Fruit fly (Drosophila melanogaster) whole organism, pupa: ENCODE results near the gene Gyf.
A peak's percentile ranks its signal among the peaks of the same experiment; 100 is the strongest.

Experiments
- CG10348 ChIP-seq: fragments of 200-800 bp; sonication (Bioruptor generic); IDR thresholded peaks from 2 replicates; pipeline ENCODE4 v1.3.6; 2022; ENCODE audit warnings: missing biosample characterization, missing genetic modification characterization
- CG12605 ChIP-seq: fragments of 200-800 bp; sonication (Bioruptor generic); IDR thresholded peaks from 2 replicates; pipeline ENCODE4 v1.3.6; 2022; ENCODE audit warnings: missing biosample characterization, missing genetic modification characterization
- CG13204 ChIP-seq: fragments of 200-800 bp; sonication (Bioruptor generic); optimal IDR thresholded peaks from 2 replicates; lab custom pipeline; 2018; ENCODE audit warnings: missing biosample characterization, mild to moderate bottlenecking, missing genetic modification characterization, moderate library complexity
- CG14655 ChIP-seq: fragments of 200-800 bp; sonication (Bioruptor generic); optimal IDR thresholded peaks from 3 replicates; lab custom pipeline; 2017; ENCODE audit warnings: mild to moderate bottlenecking, missing biosample characterization, missing genetic modification reagents, missing genetic modification characterization
- CG15710 ChIP-seq: fragments of 200-800 bp; sonication (Bioruptor generic); optimal IDR thresholded peaks from 2 replicates; lab custom pipeline; 2018; ENCODE audit warnings: missing biosample characterization, mild to moderate bottlenecking, missing genetic modification characterization, moderate library complexity
- CG17806 ChIP-seq: fragments of 200-800 bp; sonication (Bioruptor generic); optimal IDR thresholded peaks from 2 replicates; lab custom pipeline; 2018; ENCODE audit warnings: missing biosample characterization, mild to moderate bottlenecking, missing genetic modification characterization, moderate library complexity
- CG32121 ChIP-seq: fragments of 200-800 bp; sonication (Bioruptor generic); IDR thresholded peaks from 2 replicates; pipeline ENCODE4 v1.3.6; 2022; ENCODE audit warnings: missing biosample characterization, missing genetic modification characterization
- CG34367 ChIP-seq: fragments of 200-800 bp; sonication (Bioruptor generic); optimal IDR thresholded peaks from 2 replicates; lab custom pipeline; 2018; ENCODE audit warnings: missing biosample characterization, mild to moderate bottlenecking, missing genetic modification characterization
- CG4496 ChIP-seq: fragments of 200-800 bp; sonication (Bioruptor generic); IDR thresholded peaks from 3 replicates; pipeline ENCODE4 v1.3.6; 2022; ENCODE audit warnings: missing biosample characterization, missing genetic modification characterization
- CG8159 ChIP-seq: fragments of 200-800 bp; sonication (Bioruptor generic); optimal IDR thresholded peaks from 3 replicates; lab custom pipeline; 2018; ENCODE audit warnings: missing biosample characterization, mild to moderate bottlenecking, missing genetic modification characterization, moderate library complexity
- CG8301 ChIP-seq: fragments of 200-800 bp; sonication (Bioruptor generic); optimal IDR thresholded peaks from 2 replicates; lab custom pipeline; 2018; ENCODE audit warnings: missing biosample characterization, mild to moderate bottlenecking, missing genetic modification characterization
- CG9948 ChIP-seq: fragments of 200-800 bp; sonication (Bioruptor generic); optimal IDR thresholded peaks from 2 replicates; lab custom pipeline; 2018; ENCODE audit warnings: missing biosample characterization, mild to moderate bottlenecking, missing genetic modification characterization, moderate library complexity
- D1 ChIP-seq: fragments of 200-800 bp; sonication (Bioruptor generic); optimal IDR thresholded peaks from 2 replicates; lab custom pipeline; 2018; ENCODE audit warnings: missing biosample characterization, mild to moderate bottlenecking, missing genetic modification characterization, moderate library complexity
- EcR ChIP-seq: fragments of 200-800 bp; sonication (Bioruptor generic); optimal IDR thresholded peaks from 3 replicates; lab custom pipeline; 2019; ENCODE audit warnings: missing biosample characterization, missing genetic modification characterization, mild to moderate bottlenecking, moderate library complexity, missing genetic modification reagents
- Ets98B ChIP-seq: fragments of 200-800 bp; sonication (Bioruptor generic); IDR thresholded peaks from 2 replicates; pipeline ENCODE4 v1.3.6; 2022; ENCODE audit warnings: missing biosample characterization, missing genetic modification characterization
- Pif1A ChIP-seq: fragments of 200-800 bp; sonication (Bioruptor generic); optimal IDR thresholded peaks from 3 replicates; lab custom pipeline; 2016; ENCODE audit warnings: missing biosample characterization, missing genetic modification characterization
- Pif1B ChIP-seq: fragments of 200-800 bp; sonication (Bioruptor generic); optimal IDR thresholded peaks from 3 replicates; lab custom pipeline; 2016; ENCODE audit warnings: missing biosample characterization, missing genetic modification characterization
- Snoo ChIP-seq: fragments of 200-800 bp; sonication (Bioruptor generic); optimal IDR thresholded peaks from 3 replicates; lab custom pipeline; 2017; ENCODE audit warnings: missing biosample characterization, mild to moderate bottlenecking, missing genetic modification characterization, inconsistent platforms
- fd96Ca ChIP-seq: fragments of 200-800 bp; sonication (Bioruptor generic); IDR thresholded peaks from 3 replicates; pipeline ENCODE4 v1.3.6; 2022; ENCODE audit warnings: missing biosample characterization, missing genetic modification characterization
- gl ChIP-seq: fragments of 200-800 bp; sonication (Bioruptor generic); optimal IDR thresholded peaks from 2 replicates; lab custom pipeline; 2018; ENCODE audit warnings: missing biosample characterization, mild to moderate bottlenecking, missing genetic modification characterization
- rn ChIP-seq: fragments of 200-800 bp; sonication (Bioruptor generic); IDR thresholded peaks from 2 replicates; pipeline ENCODE4 v1.3.6; 2022; ENCODE audit warnings: missing biosample characterization, missing genetic modification characterization

Gene Gyf

DNA sequence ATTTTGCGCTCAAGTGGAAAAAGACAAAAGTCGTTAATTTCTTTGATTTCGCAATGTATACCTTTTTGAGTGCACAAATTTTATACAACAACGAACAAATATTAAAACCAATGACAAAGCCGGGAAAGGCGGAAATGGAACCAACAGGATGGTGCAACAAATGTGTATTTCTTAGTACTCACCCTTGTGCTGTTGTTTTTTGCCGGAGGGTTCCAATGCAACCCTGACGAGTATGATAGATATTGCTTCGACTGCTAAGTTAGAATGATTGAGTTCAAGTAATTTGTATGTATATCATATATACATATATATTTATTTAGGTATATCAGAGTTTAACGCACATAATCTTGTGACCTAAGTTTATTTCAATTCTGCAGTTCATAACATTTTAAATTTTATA is 11.8 kb downstream of the Gyf start:
- TF ChIP-seq CG17806 (no peak), Pif1B (GFP tag; lab: Kevin White, UChicago) (no peak), CG10348 (GFP tag; lab: Robert Waterston, UW) (no peak)

DNA sequence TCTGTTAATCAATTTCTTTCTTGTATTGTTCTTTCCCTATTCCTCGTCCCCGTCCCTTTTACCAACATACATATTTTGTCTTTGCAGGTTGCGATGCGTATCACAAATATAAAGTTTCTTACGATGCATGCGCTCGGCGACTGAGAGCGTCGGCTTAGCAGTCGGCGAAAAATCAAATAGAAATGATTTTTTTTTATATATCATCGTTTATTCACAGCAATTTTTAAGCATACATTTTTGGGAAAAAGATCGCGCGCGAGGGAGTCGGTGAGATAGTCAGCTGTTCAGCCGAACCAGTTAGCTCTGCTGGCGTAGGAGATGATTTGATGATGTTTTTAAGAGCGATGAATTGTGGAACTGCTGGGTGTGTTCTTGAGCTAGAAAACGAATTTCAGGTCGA is 13.5 kb downstream of the Gyf start:
- TF ChIP-seq CG13204 (GFP tag; lab: Kevin White, UChicago) (no peak), CG15710 (no peak), Pif1B (GFP tag; lab: Kevin White, UChicago) (no peak), CG14655 (GFP tag; lab: Kevin White, UChicago) (no peak), D1 (tag; lab: Kevin White, UChicago) (peak; percentile 37)

DNA sequence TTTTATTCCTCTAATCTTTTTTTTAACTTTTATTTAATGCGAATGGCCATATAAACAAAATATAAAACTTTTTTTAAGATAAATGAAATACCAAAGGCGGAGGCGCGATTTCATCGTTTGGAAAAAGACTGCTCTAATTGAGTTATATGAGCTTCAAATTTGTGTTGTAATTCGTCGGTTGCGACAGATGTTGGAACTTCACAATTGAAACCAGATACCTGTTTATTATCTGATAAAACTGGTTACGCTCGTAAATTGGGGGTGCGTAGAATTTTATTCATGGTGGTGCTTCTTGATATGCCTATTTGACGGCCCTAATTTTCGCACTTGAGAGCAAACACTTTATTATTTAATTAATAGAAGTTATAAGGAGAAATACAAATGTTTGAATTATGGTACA is 14.5 kb downstream of the Gyf start:
- TF ChIP-seq CG15710: no peak

DNA sequence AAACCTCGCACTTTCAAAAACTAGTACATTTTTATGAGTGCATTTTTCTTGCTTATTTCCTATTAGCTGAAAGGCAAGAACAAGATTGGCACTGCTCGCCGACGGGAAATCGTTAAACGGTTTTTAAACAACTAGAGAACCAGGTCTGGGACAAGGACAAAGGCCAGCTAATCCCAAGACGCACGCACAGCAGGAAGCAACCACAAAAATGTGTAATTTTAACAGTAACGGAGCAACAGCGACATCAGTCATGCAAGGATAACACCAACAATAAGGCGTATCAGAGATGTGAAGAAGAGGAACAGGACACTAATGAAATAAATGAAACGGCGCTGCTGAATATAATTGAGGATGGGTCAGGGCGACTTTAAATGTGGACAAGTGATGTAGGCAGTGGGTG is 15.7 kb downstream of the Gyf start:
- TF ChIP-seq Ets98B (GFP tag; lab: Robert Waterston, UW): no peak

DNA sequence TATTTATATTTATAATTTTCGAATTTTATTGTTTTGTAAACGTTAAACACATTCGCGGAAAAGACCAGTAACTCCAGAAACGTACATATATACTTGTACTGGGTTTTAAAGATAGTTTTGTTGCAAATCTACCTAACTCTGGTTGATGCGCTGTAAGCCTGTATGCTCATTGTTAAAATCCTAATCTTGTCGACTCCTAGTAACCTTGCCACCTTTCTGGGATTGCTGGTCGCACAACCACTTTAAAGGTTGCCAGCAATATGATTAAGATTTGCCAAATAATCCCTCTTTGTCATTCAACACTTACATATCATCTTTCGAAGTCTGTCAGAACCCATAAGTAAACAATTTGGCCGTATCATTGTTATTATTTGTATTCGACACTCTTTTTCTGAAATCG is 20.7 kb downstream of the Gyf start:
- no peak for TF ChIP-seq CG13204 (GFP tag; lab: Kevin White, UChicago)
- TF ChIP-seq Pif1B (GFP tag; lab: Kevin White, UChicago): no peak
- TF ChIP-seq CG14655 (GFP tag; lab: Kevin White, UChicago): no peak
- TF ChIP-seq fd96Ca: no peak
- TF ChIP-seq CG34367: no peak
- TF ChIP-seq CG9948 (tag; lab: Kevin White, UChicago): no peak
- TF ChIP-seq D1 (tag; lab: Kevin White, UChicago): no peak
- no peak for TF ChIP-seq CG10348 (GFP tag; lab: Robert Waterston, UW)
- TF ChIP-seq CG17806: no peak
- TF ChIP-seq CG8301: no peak
- no peak for TF ChIP-seq rn (GFP tag; lab: Robert Waterston, UW)
- no peak for TF ChIP-seq gl (tag; lab: Kevin White, UChicago)
- no peak for TF ChIP-seq EcR
- TF ChIP-seq CG4496 (GFP tag; lab: Robert Waterston, UW): no peak
- TF ChIP-seq CG12605 (GFP tag; lab: Robert Waterston, UW): no peak
- TF ChIP-seq CG8159: no peak
- TF ChIP-seq CG32121: no peak
- TF ChIP-seq Pif1A (GFP tag; lab: Kevin White, UChicago): no peak
- no peak for TF ChIP-seq Ets98B (GFP tag; lab: Robert Waterston, UW)

DNA sequence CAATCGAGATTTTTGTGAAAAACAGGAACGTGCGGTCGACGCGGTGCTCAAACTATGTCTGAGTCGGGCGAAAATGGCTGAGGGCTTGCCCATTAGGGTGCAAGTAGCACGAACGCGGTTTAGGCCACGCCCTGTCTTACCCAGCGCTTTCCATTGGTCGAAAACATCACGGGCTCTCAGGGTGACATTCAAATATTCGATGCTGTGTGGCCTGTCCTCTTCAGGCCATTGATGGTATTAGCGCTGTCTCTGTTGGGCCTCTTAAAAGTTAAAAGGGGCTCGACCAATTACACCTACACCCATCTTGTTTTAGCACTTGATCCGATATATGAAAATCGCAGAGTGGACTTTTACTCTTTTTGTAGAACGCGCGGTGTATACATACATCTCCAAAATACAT is 22.4 kb downstream of the Gyf start, which contains the start of gene fd102C:
TSS of gene fd102C (minus strand) at position 62 of the 400 bp plus-strand sequence.
- TF ChIP-seq D1 (tag; lab: Kevin White, UChicago) (peak; percentile 58), CG4496 (GFP tag; lab: Robert Waterston, UW) (no peak), CG13204 (GFP tag; lab: Kevin White, UChicago) (no peak)

DNA sequence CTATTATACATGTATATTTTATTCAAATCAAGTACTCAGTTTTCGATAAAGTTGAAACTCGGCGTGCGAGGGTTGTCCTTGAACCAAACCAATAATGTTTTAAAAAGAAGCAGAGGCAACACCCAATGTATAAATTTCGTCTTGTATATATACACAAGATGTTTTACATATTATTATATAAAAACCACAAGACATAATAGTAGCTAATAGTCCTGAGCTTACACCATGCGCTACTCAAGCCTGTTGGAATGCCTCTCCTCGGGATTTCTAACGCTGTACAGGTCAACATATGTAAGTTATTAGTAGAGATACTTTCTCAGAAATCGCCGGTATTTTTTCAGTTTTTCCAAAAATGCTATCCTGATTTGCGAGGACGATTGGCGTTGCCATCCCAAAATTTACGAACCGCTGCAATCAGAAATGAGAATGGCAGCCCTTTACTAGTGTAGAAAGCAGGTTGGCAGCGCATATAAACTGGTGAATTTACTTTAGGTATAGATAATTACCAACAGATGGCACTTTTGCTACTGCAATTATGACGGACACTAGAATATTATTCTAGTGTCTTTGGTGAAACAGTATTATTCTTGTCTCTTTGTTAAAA is 31.2 kb downstream of the Gyf start:
- TF ChIP-seq CG34367: no peak
- no peak for TF ChIP-seq CG9948 (tag; lab: Kevin White, UChicago)
- no peak for TF ChIP-seq CG12605 (GFP tag; lab: Robert Waterston, UW)
- no peak for TF ChIP-seq D1 (tag; lab: Kevin White, UChicago)
- no peak for TF ChIP-seq Snoo (tag; lab: Kevin White, UChicago)
- TF ChIP-seq CG32121: no peak
- no peak for TF ChIP-seq CG8159
- no peak for TF ChIP-seq Ets98B (GFP tag; lab: Robert Waterston, UW)
- TF ChIP-seq Pif1A (GFP tag; lab: Kevin White, UChicago): no peak
- no peak for TF ChIP-seq fd96Ca
- no peak for TF ChIP-seq CG4496 (GFP tag; lab: Robert Waterston, UW)

DNA sequence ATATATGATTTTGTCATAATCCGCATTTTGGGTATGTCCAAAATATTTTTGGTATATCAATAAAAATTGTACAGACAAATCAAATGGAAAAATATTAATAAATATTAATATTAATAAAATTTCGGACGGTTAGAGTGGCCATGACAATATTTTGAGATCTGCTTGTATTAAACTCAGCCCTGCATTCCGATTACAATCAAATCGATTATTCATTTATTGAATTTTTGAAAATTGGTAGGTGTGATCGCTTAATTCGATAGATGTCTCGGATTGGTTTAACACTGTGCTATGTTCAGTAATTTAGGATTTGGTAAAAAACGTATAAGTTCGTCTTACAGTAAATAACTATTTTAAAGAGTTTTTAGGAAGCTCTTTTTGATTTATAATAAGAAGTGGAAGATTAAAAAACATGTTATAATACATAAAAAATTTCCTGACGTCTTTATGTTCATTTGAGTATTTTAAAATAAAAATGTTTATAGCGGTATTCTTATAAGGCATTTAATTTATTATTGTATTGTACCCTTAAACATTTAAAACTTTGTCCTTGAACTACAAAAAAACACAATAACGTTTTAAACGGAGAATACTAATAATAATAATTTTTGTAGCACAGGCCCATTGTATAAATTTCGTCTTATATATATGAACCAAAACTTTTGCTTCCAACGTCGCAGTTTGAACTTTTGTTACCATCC is 31.8 kb downstream of the Gyf start:
- TF ChIP-seq CG8159 (no peak), EcR (no peak), CG8301 (no peak), Pif1B (GFP tag; lab: Kevin White, UChicago) (no peak), CG34367 (no peak), CG4496 (GFP tag; lab: Robert Waterston, UW) (no peak)
